Worm (Caenorhabditis elegans) whole organism, young adult: ENCODE measurements around the gene nhr-70.
A peak's percentile ranks its signal among the peaks of the same experiment; 100 is the strongest.

ENCODE experiments used
- B0336.3 ChIP-seq: fragments of 200-800 bp; sonication (Bioruptor generic); IDR thresholded peaks from 2 replicates; pipeline ENCODE4 v1.3.6; 2022; ENCODE audit warnings: missing genetic modification characterization, missing compliant biosample characterization
- D2030.7 ChIP-seq: fragments of 200-800 bp; sonication (Bioruptor generic); IDR thresholded peaks from 2 replicates; pipeline ENCODE4 v1.3.6; 2022; ENCODE audit warnings: missing genetic modification reagents, missing genetic modification characterization, missing compliant biosample characterization
- F49E8.2 ChIP-seq: sonication (generic microtip); optimal IDR thresholded peaks from 3 replicates; lab custom pipeline; 2017; ENCODE audit warnings: missing genetic modification characterization, mild to moderate bottlenecking, missing compliant biosample characterization, antibody characterized with exemption, moderate library complexity; ENCODE audit not compliant: insufficient read depth
- F52B5.7 ChIP-seq: sonication (generic microtip); optimal IDR thresholded peaks from 2 replicates; lab custom pipeline; 2016; ENCODE audit warnings: mild to moderate bottlenecking, missing genetic modification characterization, missing compliant biosample characterization
- K11D2.4 ChIP-seq: fragments of 200-800 bp; sonication (Bioruptor generic); IDR thresholded peaks from 2 replicates; pipeline ENCODE4 v1.3.6; 2022; ENCODE audit warnings: missing genetic modification reagents, missing genetic modification characterization, missing compliant biosample characterization
- Y53G8AR.9 ChIP-seq: fragments of 200-800 bp; sonication (Bioruptor generic); conservative IDR thresholded peaks from 2 replicates; pipeline ENCODE4 v1.3.6; 2022; ENCODE audit warnings: missing genetic modification reagents, missing genetic modification characterization, missing compliant biosample characterization
- Y56A3A.18 ChIP-seq: fragments of 200-800 bp; sonication (Bioruptor generic); IDR thresholded peaks from 2 replicates; pipeline ENCODE4 v1.3.6; 2022; ENCODE audit warnings: missing genetic modification reagents, missing genetic modification characterization, missing compliant biosample characterization
- Y67H2A.10 ChIP-seq: fragments of 200-800 bp; sonication (Bioruptor generic); conservative IDR thresholded peaks from 2 replicates; pipeline ENCODE4 v1.3.6; 2022; ENCODE audit warnings: missing genetic modification reagents, missing genetic modification characterization, missing compliant biosample characterization
- Y79H2A.3 ChIP-seq: fragments of 200-800 bp; sonication (Bioruptor generic); conservative IDR thresholded peaks from 2 replicates; pipeline ENCODE4 v1.3.6; 2022; ENCODE audit warnings: missing genetic modification reagents, missing genetic modification characterization, missing compliant biosample characterization
- Y95B8A.8 ChIP-seq: fragments of 200-800 bp; sonication (Bioruptor generic); IDR thresholded peaks from 2 replicates; pipeline ENCODE4 v1.3.6; 2022; ENCODE audit warnings: missing genetic modification reagents, missing genetic modification characterization, missing compliant biosample characterization
- ZK185.1 ChIP-seq: sonication (generic microtip); optimal IDR thresholded peaks from 2 replicates; lab custom pipeline; 2016; ENCODE audit warnings: mild to moderate bottlenecking, missing genetic modification characterization, missing compliant biosample characterization; ENCODE audit not compliant: poor library complexity, severe bottlenecking
- akir-1 ChIP-seq: fragments of 200-800 bp; sonication (Bioruptor generic); optimal IDR thresholded peaks from 2 replicates; lab custom pipeline; 2018; ENCODE audit warnings: mild to moderate bottlenecking, missing genetic modification characterization, moderate library complexity, missing compliant biosample characterization
- ama-1 ChIP-seq, 3 experiments: fragments of 150-350 bp in 1 of 3; sonication (generic microtip) in 2 of 3; optimal IDR thresholded peaks; 2 replicates each; lab custom pipeline; 2014 to 2018; ENCODE audit warnings: missing biosample characterization in 2 of 3, missing genetic modification characterization in 2 of 3, missing genetic modification reagents in 2 of 3
- athp-1 ChIP-seq: sonication (generic microtip); optimal IDR thresholded peaks from 2 replicates; lab custom pipeline; 2017; ENCODE audit warnings: mild to moderate bottlenecking, missing genetic modification characterization, missing compliant biosample characterization
- cebp-1 ChIP-seq, 2 experiments: fragments of 200-800 bp in 1 of 2; sonication (Bioruptor generic) in 1 of 2; sonication (generic microtip) in 1 of 2; IDR thresholded peaks in 1 of 2; optimal IDR thresholded peaks in 1 of 2; 2 replicates each; pipeline versions ENCODE4 v1.3.6 to Lab custom; 2017 to 2022; ENCODE audit warnings: missing compliant biosample characterization in 2 of 2, missing genetic modification characterization in 2 of 2, mild to moderate bottlenecking in 1 of 2, missing genetic modification reagents in 1 of 2, moderate library complexity in 1 of 2
- ceh-91 ChIP-seq: fragments of 200-800 bp; sonication (Bioruptor generic); IDR thresholded peaks from 2 replicates; pipeline ENCODE4 v1.3.6; 2022; ENCODE audit warnings: missing genetic modification reagents, missing genetic modification characterization, missing compliant biosample characterization
- chd-7 ChIP-seq: sonication (generic microtip); optimal IDR thresholded peaks from 2 replicates; lab custom pipeline; 2016; ENCODE audit warnings: mild to moderate bottlenecking, missing genetic modification characterization, moderate library complexity, missing compliant biosample characterization
- dox-1 ChIP-seq: fragments of 200-800 bp; sonication (Bioruptor generic); IDR thresholded peaks from 2 replicates; pipeline ENCODE4 v1.3.6; 2022; ENCODE audit warnings: missing genetic modification reagents, missing genetic modification characterization, missing compliant biosample characterization
- dpl-1 ChIP-seq: fragments of 150-350 bp; optimal IDR thresholded peaks from 2 replicates; lab custom pipeline; 2014; ENCODE audit warnings: missing biosample characterization, missing genetic modification reagents, missing genetic modification characterization
- ets-4 ChIP-seq: fragments of 200-800 bp; sonication (Bioruptor generic); optimal IDR thresholded peaks from 2 replicates; lab custom pipeline; 2018; ENCODE audit warnings: mild to moderate bottlenecking, missing genetic modification characterization, missing compliant biosample characterization
- hlh-26 ChIP-seq: fragments of 200-800 bp; sonication (Bioruptor generic); conservative IDR thresholded peaks from 2 replicates; pipeline ENCODE4 v1.3.6; 2022; ENCODE audit warnings: missing genetic modification reagents, missing genetic modification characterization, missing compliant biosample characterization
- hmg-20 ChIP-seq: fragments of 200-800 bp; sonication (Bioruptor generic); IDR thresholded peaks from 2 replicates; pipeline ENCODE4 v1.3.6; 2022; ENCODE audit warnings: missing genetic modification reagents, missing genetic modification characterization, missing compliant biosample characterization
- hrde-1 ChIP-seq: sonication (generic microtip); optimal IDR thresholded peaks from 2 replicates; lab custom pipeline; 2016; ENCODE audit warnings: missing genetic modification characterization, mild to moderate bottlenecking, missing compliant biosample characterization, moderate library complexity, missing genotype, missing genetic modification reagents, borderline replicate concordance
- hsf-1 ChIP-seq: fragments of 200-800 bp; sonication (Bioruptor generic); IDR thresholded peaks from 2 replicates; pipeline ENCODE4 v1.3.6; 2022; ENCODE audit warnings: missing genetic modification reagents, missing genetic modification characterization, missing compliant biosample characterization
- lag-1 ChIP-seq: fragments of 200-800 bp; sonication (Bioruptor generic); IDR thresholded peaks from 2 replicates; pipeline ENCODE4 v1.3.6; 2022; ENCODE audit warnings: missing genetic modification reagents, missing genetic modification characterization, missing compliant biosample characterization
- lin-26 ChIP-seq: fragments of 200-800 bp; sonication (Bioruptor generic); IDR thresholded peaks from 2 replicates; pipeline ENCODE4 v1.3.6; 2022; ENCODE audit warnings: missing genetic modification reagents, missing genetic modification characterization, missing compliant biosample characterization
- lin-35 ChIP-seq, 3 experiments: fragments of 150-350 bp in 2 of 3; sonication (generic microtip) in 1 of 3; optimal IDR thresholded peaks; 2 replicates each; lab custom pipeline; 2014 to 2018; ENCODE audit warnings: missing biosample characterization in 3 of 3, missing genetic modification characterization in 3 of 3, missing genetic modification reagents in 3 of 3
- lin-40 ChIP-seq: sonication (generic microtip); optimal IDR thresholded peaks from 2 replicates; lab custom pipeline; 2016; ENCODE audit warnings: missing genetic modification characterization, mild to moderate bottlenecking, missing compliant biosample characterization, missing genotype, missing genetic modification reagents
- lsy-27 ChIP-seq: sonication (generic microtip); optimal IDR thresholded peaks from 2 replicates; lab custom pipeline; 2017; ENCODE audit warnings: missing genetic modification characterization, mild to moderate bottlenecking, missing compliant biosample characterization, antibody characterized with exemption, missing genotype, borderline replicate concordance; ENCODE audit not compliant: insufficient read depth
- mxl-1 ChIP-seq: sonication (generic microtip); optimal IDR thresholded peaks from 2 replicates; lab custom pipeline; 2016; ENCODE audit warnings: missing genetic modification characterization, missing compliant biosample characterization
- nfya-2 ChIP-seq: fragments of 200-800 bp; sonication (Bioruptor generic); IDR thresholded peaks from 2 replicates; pipeline ENCODE4 v1.3.6; 2022; ENCODE audit warnings: missing genetic modification reagents, missing genetic modification characterization, missing compliant biosample characterization
- nfyb-1 ChIP-seq: fragments of 200-800 bp; sonication (Bioruptor generic); IDR thresholded peaks from 2 replicates; pipeline ENCODE4 v1.3.6; 2022; ENCODE audit warnings: missing genetic modification reagents, missing genetic modification characterization, missing compliant biosample characterization
- pbrm-1 ChIP-seq: fragments of 200-800 bp; sonication (Bioruptor generic); IDR thresholded peaks from 2 replicates; pipeline ENCODE4 v1.3.6; 2022; ENCODE audit warnings: missing genetic modification reagents, missing genetic modification characterization, missing compliant biosample characterization
- pha-4 ChIP-seq: fragments of 150-350 bp; sonication (generic microtip); optimal IDR thresholded peaks from 2 replicates; lab custom pipeline; 2014; ENCODE audit warnings: missing biosample characterization, missing genetic modification reagents, missing genetic modification characterization
- tlf-1 ChIP-seq: fragments of 200-800 bp; sonication (Bioruptor generic); optimal IDR thresholded peaks from 2 replicates; lab custom pipeline; 2018; ENCODE audit warnings: mild to moderate bottlenecking, missing genetic modification characterization, missing compliant biosample characterization
- unc-62 ChIP-seq: fragments of 150-350 bp; optimal IDR thresholded peaks from 2 replicates; lab custom pipeline; 2014; ENCODE audit warnings: missing biosample characterization, missing genetic modification reagents, missing genetic modification characterization
- xnd-1 ChIP-seq: sonication (generic microtip); optimal IDR thresholded peaks from 2 replicates; lab custom pipeline; 2016; ENCODE audit warnings: missing genotype, missing genetic modification reagents, missing genetic modification characterization, missing compliant biosample characterization
- zim-3 ChIP-seq: sonication (generic microtip); optimal IDR thresholded peaks from 2 replicates; lab custom pipeline; 2017; ENCODE audit warnings: mild to moderate bottlenecking, missing genetic modification characterization, moderate library complexity, missing compliant biosample characterization
- ztf-18 ChIP-seq: sonication (generic microtip); optimal IDR thresholded peaks from 2 replicates; lab custom pipeline; 2016; ENCODE audit warnings: missing genotype, mild to moderate bottlenecking, missing genetic modification characterization, missing compliant biosample characterization
- ztf-22 ChIP-seq: fragments of 200-800 bp; sonication (Bioruptor generic); optimal IDR thresholded peaks from 2 replicates; lab custom pipeline; 2018; ENCODE audit warnings: mild to moderate bottlenecking, missing genetic modification characterization, moderate library complexity, missing compliant biosample characterization

nhr-70 gene

DNA sequence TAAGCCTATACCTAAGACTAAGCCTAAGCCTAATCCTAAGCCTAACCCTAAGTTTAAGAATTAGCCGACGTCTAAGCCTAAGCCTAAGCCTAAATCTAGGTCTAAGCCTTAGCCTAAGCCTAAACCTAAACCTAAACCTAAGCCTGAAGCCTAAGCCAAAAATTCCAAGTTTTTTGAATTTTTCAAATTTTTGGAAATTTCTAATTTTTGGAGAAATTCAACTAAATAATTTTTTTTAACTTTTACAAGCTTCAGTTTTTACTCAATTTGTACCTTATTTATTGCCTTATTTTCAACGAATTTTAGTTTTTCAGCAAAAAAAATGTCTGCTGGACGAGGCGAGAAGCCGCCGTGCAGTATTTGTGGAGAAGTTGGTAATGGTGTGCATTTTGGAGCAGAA is at the start of gene nhr-70:
Gene nhr-70, plus strand, starts transcription at position 301 of the 400 bp plus-strand sequence.
- TF ChIP-seq Y67H2A.10 (no peak), ets-4 (GFP tag; lab: Kevin White, UChicago) (no peak), lag-1 (GFP tag; lab: Robert Waterston, UW) (no peak), F49E8.2 (tag; lab: Kevin White, UChicago) (no peak), unc-62 (no peak), nfya-2 (GFP tag; lab: Robert Waterston, UW) (no peak), nfyb-1 (GFP tag; lab: Robert Waterston, UW) (no peak), mxl-1 (tag; lab: Kevin White, UChicago) (no peak), Y79H2A.3 (GFP tag; lab: Robert Waterston, UW) (no peak), K11D2.4 (GFP tag; lab: Robert Waterston, UW) (no peak)

ce11 chrV:18569445-18569844 is 46.9 kb upstream of the nhr-70 start:
- no peak for TF ChIP-seq mxl-1 (tag; lab: Kevin White, UChicago)
- TF ChIP-seq lin-40, result peak; percentile 32
- TF ChIP-seq, all 124 proteins: peak for 1

ce11 chrV:18571533-18571932 is 44.9 kb upstream of the nhr-70 start, which contains the start of gene Y51A2D.21:
Gene Y51A2D.21, plus strand, starts transcription at chrV:18571833.
- TF ChIP-seq dpl-1 (GFP tag; lab: Kevin White, UChicago), result no peak
- no peak for TF ChIP-seq hmg-20 (GFP tag; lab: Robert Waterston, UW)
- TF ChIP-seq lin-26, result no peak
- no peak for TF ChIP-seq lag-1 (GFP tag; lab: Robert Waterston, UW)
- no peak for TF ChIP-seq D2030.7 (GFP tag; lab: Robert Waterston, UW)
- TF ChIP-seq hsf-1 (GFP tag; lab: Robert Waterston, UW), result no peak
- no peak for TF ChIP-seq pha-4
- no peak for TF ChIP-seq Y79H2A.3 (GFP tag; lab: Robert Waterston, UW)
- no peak for TF ChIP-seq mxl-1 (tag; lab: Kevin White, UChicago)
- TF ChIP-seq xnd-1, result no peak
- TF ChIP-seq ama-1 (optimal IDR thresholded peaks at IDR 0.05; lab: Kevin White, UChicago), result no peak
- no peak for TF ChIP-seq ama-1 (GFP tag; optimal IDR thresholded peaks at IDR 0.05; lab: Kevin White, UChicago)
- TF ChIP-seq akir-1 (GFP tag; lab: Kevin White, UChicago), result no peak
- TF ChIP-seq hlh-26 (GFP tag; lab: Robert Waterston, UW), result no peak
- no peak for TF ChIP-seq ztf-22 (GFP tag; lab: Kevin White, UChicago)
- TF ChIP-seq ceh-91, result no peak
- no peak for TF ChIP-seq lsy-27 (tag; lab: Kevin White, UChicago)
- TF ChIP-seq nfya-2 (GFP tag; lab: Robert Waterston, UW), result no peak
- TF ChIP-seq Y53G8AR.9 (GFP tag; lab: Robert Waterston, UW), result no peak
- no peak for TF ChIP-seq pbrm-1 (GFP tag; lab: Robert Waterston, UW)

DNA sequence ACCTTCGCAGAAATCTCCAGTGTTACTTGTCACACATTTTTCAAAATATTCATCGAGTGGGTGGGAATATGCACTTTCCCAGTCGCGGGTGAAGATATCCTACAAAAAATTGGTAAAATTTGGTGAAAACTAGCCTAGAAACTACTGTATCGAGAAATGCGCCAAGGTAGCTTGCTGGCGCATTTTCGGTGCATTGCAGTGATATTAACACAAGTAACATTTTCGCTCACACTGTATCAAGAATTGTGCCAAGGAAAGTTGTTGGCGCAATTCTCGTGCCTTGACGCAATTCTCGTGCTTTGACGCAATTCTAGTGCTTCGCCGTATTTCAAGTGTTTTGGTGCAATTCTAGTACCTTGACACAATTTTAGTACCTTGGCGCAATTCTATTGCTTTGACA is 43.2 kb upstream of the nhr-70 start:
- TF ChIP-seq athp-1 (tag; lab: Kevin White, UChicago) (no peak), nfyb-1 (GFP tag; lab: Robert Waterston, UW) (peak; percentile 45; the same call in 1 of the 2 replicates), chd-7 (tag; lab: Kevin White, UChicago) (peak; percentile 37), F49E8.2 (tag; lab: Kevin White, UChicago) (no peak), hrde-1 (tag; lab: Kevin White, UChicago) (no peak), ztf-18 (tag; lab: Kevin White, UChicago) (peak; percentile 90), ets-4 (GFP tag; lab: Kevin White, UChicago) (peak; percentile 31), lin-35 (GFP tag; optimal IDR thresholded peaks at IDR 0.05; lab: Kevin White, UChicago) (peak in 1 of 3 experiments; percentile 13), zim-3 (tag; lab: Kevin White, UChicago) (peak; percentile 70), ama-1 (optimal IDR thresholded peaks at IDR 0.05; lab: Kevin White, UChicago) (no peak), ama-1 (GFP tag; optimal IDR thresholded peaks at IDR 0.05; lab: Kevin White, UChicago) (peak in 1 of 2 experiments; percentile 1), B0336.3 (0 out of 2 replicates have a peak, but pooled peaks have one; percentile 23), tlf-1 (GFP tag; lab: Kevin White, UChicago) (peak; percentile 49), D2030.7 (GFP tag; lab: Robert Waterston, UW) (no peak), ZK185.1 (tag; lab: Kevin White, UChicago) (peak; percentile 28), Y56A3A.18 (no peak), dox-1 (GFP tag; lab: Robert Waterston, UW) (peak; percentile 34; the same call in 1 of the 2 replicates), F52B5.7 (no peak), Y95B8A.8 (GFP tag; lab: Robert Waterston, UW) (no peak), K11D2.4 (GFP tag; lab: Robert Waterston, UW) (0 out of 2 replicates have a peak, but pooled peaks have one; percentile 50), cebp-1 (GFP tag; IDR thresholded peaks at IDR 0.05; lab: Robert Waterston, UW) (no peak), cebp-1 (tag; optimal IDR thresholded peaks at IDR 0.05; lab: Kevin White, UChicago) (peak; percentile 32)
